Worm (Caenorhabditis elegans): ENCODE results near the gene Y4C6A.4.

ce11 chrIV:5469739-5470138 is 17.0 kb downstream of the Y4C6A.4 start, which contains the start of gene rme-2:
- no peak for TF ChIP-seq snpc-4 (tag; optimal IDR thresholded peaks at IDR 0.05)
- TF ChIP-seq nhr-77 (tag; optimal IDR thresholded peaks at IDR 0.05), result no peak
- TF ChIP-seq tbx-2 (tag; optimal IDR thresholded peaks at IDR 0.05), result no peak
- TF ChIP-seq nhr-67 (tag; optimal IDR thresholded peaks at IDR 0.05), result no peak
- TF ChIP-seq nhr-11 (tag; optimal IDR thresholded peaks at IDR 0.05), result no peak
- TF ChIP-seq nhr-76 (tag; optimal IDR thresholded peaks at IDR 0.05), result no peak

All from whole organism, L3 larva.